Worm (Caenorhabditis elegans): ENCODE results near the gene tbc-8.

DNA sequence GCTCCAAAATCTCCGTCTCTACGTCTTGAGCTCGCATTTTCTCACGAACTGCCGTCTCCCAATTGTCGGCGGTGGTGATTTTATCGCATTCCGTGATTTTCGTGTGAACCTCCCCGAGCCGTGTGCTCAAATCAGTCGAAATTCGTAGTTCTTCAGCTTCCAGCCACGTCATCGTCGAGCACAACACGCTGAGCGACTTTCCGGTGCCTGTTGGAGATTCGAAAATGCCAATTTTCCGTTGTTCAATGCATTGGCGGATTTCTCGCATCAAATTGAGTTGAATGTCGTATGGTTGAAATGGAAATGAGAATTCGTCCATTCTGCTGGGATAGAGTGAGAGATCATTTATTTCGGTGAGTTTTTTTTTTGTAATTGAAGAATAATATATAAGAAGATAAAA is 40.2 kb downstream of the tbc-8 start, which contains the start of the genes M03C11.3 and chl-1:
- no peak for TF ChIP-seq nhr-23 (tag; optimal IDR thresholded peaks at IDR 0.05)
- no peak for TF ChIP-seq pha-4 (tag; optimal IDR thresholded peaks at IDR 0.05)
- TF ChIP-seq elt-2 (tag; optimal IDR thresholded peaks at IDR 0.05): no peak
- TF ChIP-seq nhr-76 (tag; optimal IDR thresholded peaks at IDR 0.05): no peak
- no peak for TF ChIP-seq ama-1 (optimal IDR thresholded peaks at IDR 0.05)
- no peak for TF ChIP-seq ceh-28 (tag; optimal IDR thresholded peaks at IDR 0.05)
- no peak for TF ChIP-seq nhr-237 (tag; optimal IDR thresholded peaks at IDR 0.05)
- no peak for TF ChIP-seq tbx-2 (tag; optimal IDR thresholded peaks at IDR 0.05)
- no peak for TF ChIP-seq aly-2 (tag; optimal IDR thresholded peaks at IDR 0.05)
- TF ChIP-seq ceh-82 (tag; optimal IDR thresholded peaks at IDR 0.05): no peak
